Fruit fly (Drosophila melanogaster) whole organism, embryonic: Measurements from ENCODE around the gene CG32163.

Source experiments
- Ada2b ChIP-seq: fragments of 200-800 bp; sonication (Bioruptor generic); IDR thresholded peaks from 2 replicates; pipeline ENCODE4 v1.3.6; 2022; ENCODE audit warnings: missing biosample characterization, missing genetic modification characterization
- CG10565 ChIP-seq: fragments of 200-800 bp; sonication (Bioruptor generic); optimal IDR thresholded peaks from 3 replicates; lab custom pipeline; 2016; ENCODE audit warnings: missing biosample characterization, mild to moderate bottlenecking, missing genetic modification characterization
- CG10654 ChIP-seq: fragments of 200-800 bp; sonication (Bioruptor generic); optimal IDR thresholded peaks from 2 replicates; lab custom pipeline; 2016; ENCODE audit warnings: missing biosample characterization, missing genetic modification characterization
- CG10979 ChIP-seq: fragments of 200-800 bp; sonication (Bioruptor generic); optimal IDR thresholded peaks from 2 replicates; lab custom pipeline; 2018; ENCODE audit warnings: missing biosample characterization, mild to moderate bottlenecking, missing genetic modification characterization, moderate library complexity
- CG11723 ChIP-seq: fragments of 200-800 bp; sonication (Bioruptor generic); optimal IDR thresholded peaks from 2 replicates; lab custom pipeline; 2017; ENCODE audit warnings: missing biosample characterization, mild to moderate bottlenecking, missing genetic modification characterization
- CG12942 ChIP-seq: fragments of 200-800 bp; sonication (Bioruptor generic); optimal IDR thresholded peaks from 3 replicates; lab custom pipeline; 2016; ENCODE audit warnings: missing biosample characterization, missing genetic modification characterization
- CG13775 ChIP-seq: fragments of 200-800 bp; sonication (Bioruptor generic); optimal IDR thresholded peaks from 3 replicates; lab custom pipeline; 2017; ENCODE audit warnings: missing biosample characterization, mild to moderate bottlenecking, missing genetic modification characterization
- CG17186 ChIP-seq: fragments of 200-800 bp; sonication (Bioruptor generic); optimal IDR thresholded peaks from 3 replicates; lab custom pipeline; 2017; ENCODE audit warnings: missing biosample characterization, missing genetic modification reagents, missing genetic modification characterization
- CG2199 ChIP-seq: fragments of 200-800 bp; sonication (Bioruptor generic); IDR thresholded peaks from 3 replicates; pipeline ENCODE4 v1.3.6; 2022; ENCODE audit warnings: missing biosample characterization, missing genetic modification characterization
- CG3281 ChIP-seq: fragments of 200-800 bp; sonication (Bioruptor generic); optimal IDR thresholded peaks from 3 replicates; lab custom pipeline; 2017; ENCODE audit warnings: missing biosample characterization, mild to moderate bottlenecking, missing genetic modification characterization
- CG42726 ChIP-seq: fragments of 200-800 bp; sonication (Bioruptor generic); IDR thresholded peaks from 2 replicates; pipeline ENCODE4 v1.3.6; 2022; ENCODE audit warnings: missing biosample characterization, missing genetic modification characterization; ENCODE audit not compliant: partially characterized antibody
- CG4328 ChIP-seq: fragments of 200-800 bp; sonication (Bioruptor generic); optimal IDR thresholded peaks from 3 replicates; lab custom pipeline; 2017; ENCODE audit warnings: missing biosample characterization, missing genetic modification reagents, missing genetic modification characterization
- CG8359 ChIP-seq: fragments of 200-800 bp; sonication (Bioruptor generic); optimal IDR thresholded peaks from 2 replicates; lab custom pipeline; 2017; ENCODE audit warnings: missing biosample characterization, mild to moderate bottlenecking, missing genetic modification characterization, borderline replicate concordance
- Dbx ChIP-seq: fragments of 200-800 bp; sonication (Bioruptor generic); IDR thresholded peaks from 3 replicates; pipeline ENCODE4 v1.3.6; 2022; ENCODE audit warnings: missing biosample characterization, missing genetic modification characterization
- Doc3 ChIP-seq: fragments of 200-800 bp; sonication (Bioruptor generic); IDR thresholded peaks from 3 replicates; pipeline ENCODE4 v1.3.6; 2022; ENCODE audit warnings: missing biosample characterization, missing genetic modification characterization; ENCODE audit not compliant: partially characterized antibody
- HLH54F ChIP-seq: fragments of 200-800 bp; sonication (Bioruptor generic); optimal IDR thresholded peaks from 3 replicates; lab custom pipeline; 2016; ENCODE audit warnings: missing biosample characterization, missing genetic modification characterization
- MBD-R2 ChIP-seq: fragments of 200-800 bp; sonication (Bioruptor generic); IDR thresholded peaks from 2 replicates; pipeline ENCODE4 v1.3.6; 2022; ENCODE audit warnings: missing biosample characterization, missing genetic modification characterization
- MTF-1 ChIP-seq: fragments of 200-800 bp; sonication (Bioruptor generic); optimal IDR thresholded peaks from 2 replicates; lab custom pipeline; 2018; ENCODE audit warnings: missing biosample characterization, mild to moderate bottlenecking, missing genetic modification characterization, borderline replicate concordance
- PHDP ChIP-seq: fragments of 200-800 bp; sonication (Bioruptor generic); optimal IDR thresholded peaks from 3 replicates; lab custom pipeline; 2018; ENCODE audit warnings: missing biosample characterization, mild to moderate bottlenecking, missing genetic modification characterization, moderate library complexity
- Ptx1 ChIP-seq: fragments of 200-800 bp; sonication (Bioruptor generic); IDR thresholded peaks from 2 replicates; pipeline ENCODE4 v1.3.6; 2022; ENCODE audit warnings: missing biosample characterization, missing genetic modification characterization
- Scr ChIP-seq: fragments of 200-800 bp; sonication (Bioruptor generic); IDR thresholded peaks from 2 replicates; pipeline ENCODE4 v1.3.6; 2022; ENCODE audit warnings: missing biosample characterization, missing genetic modification characterization; ENCODE audit not compliant: partially characterized antibody
- al ChIP-seq: fragments of 200-800 bp; sonication (Bioruptor generic); IDR thresholded peaks from 2 replicates; pipeline ENCODE4 v1.3.6; 2022; ENCODE audit warnings: missing biosample characterization, missing genetic modification characterization
- bowl ChIP-seq: fragments of 200-800 bp; sonication (Bioruptor generic); IDR thresholded peaks from 2 replicates; pipeline ENCODE4 v1.3.6; 2022; ENCODE audit warnings: missing biosample characterization, missing genetic modification characterization
- chif ChIP-seq, 2 experiments: fragments of 200-800 bp; sonication (Bioruptor generic); optimal IDR thresholded peaks; 3 replicates each; lab custom pipeline; 2016; ENCODE audit warnings: missing biosample characterization in 2 of 2, missing genetic modification characterization in 2 of 2
- ci ChIP-seq: fragments of 200-800 bp; sonication (Bioruptor generic); IDR thresholded peaks from 3 replicates; pipeline ENCODE4 v1.3.6; 2022; ENCODE audit warnings: missing biosample characterization, missing genetic modification characterization
- crp ChIP-seq, 2 experiments: fragments of 200-800 bp; sonication (Bioruptor generic); optimal IDR thresholded peaks; 2 replicates in 1 of 2; 3 replicates in 1 of 2; lab custom pipeline; 2017; ENCODE audit warnings: missing biosample characterization in 2 of 2, missing genetic modification characterization in 2 of 2, mild to moderate bottlenecking in 1 of 2, moderate library complexity in 1 of 2
- dan ChIP-seq: fragments of 200-800 bp; sonication (Bioruptor generic); IDR thresholded peaks from 2 replicates; pipeline ENCODE4 v1.3.6; 2022; ENCODE audit warnings: missing biosample characterization, missing genetic modification characterization
- gfzf ChIP-seq: fragments of 200-800 bp; sonication (Bioruptor generic); optimal IDR thresholded peaks from 2 replicates; lab custom pipeline; 2016; ENCODE audit warnings: missing biosample characterization, mild to moderate bottlenecking, missing genetic modification characterization, moderate library complexity
- gsb-n ChIP-seq: fragments of 200-800 bp; sonication (Bioruptor generic); optimal IDR thresholded peaks from 3 replicates; lab custom pipeline; 2018; ENCODE audit warnings: missing biosample characterization, mild to moderate bottlenecking, missing genetic modification characterization
- hb ChIP-seq: fragments of 200-800 bp; sonication (Bioruptor generic); IDR thresholded peaks from 3 replicates; pipeline ENCODE4 v1.3.6; 2022; ENCODE audit warnings: missing biosample characterization, missing genetic modification characterization; ENCODE audit not compliant: partially characterized antibody
- ind ChIP-seq: fragments of 200-800 bp; sonication (Bioruptor generic); optimal IDR thresholded peaks from 3 replicates; lab custom pipeline; 2016; ENCODE audit warnings: missing biosample characterization, missing genetic modification characterization
- ken ChIP-seq: fragments of 200-800 bp; sonication (Bioruptor generic); IDR thresholded peaks from 3 replicates; pipeline ENCODE4 v1.3.6; 2022; ENCODE audit warnings: missing biosample characterization, missing genetic modification characterization
- lab ChIP-seq: fragments of 200-800 bp; sonication (Bioruptor generic); optimal IDR thresholded peaks from 3 replicates; lab custom pipeline; 2017; ENCODE audit warnings: missing biosample characterization, missing genetic modification characterization, mild to moderate bottlenecking, moderate library complexity, missing genetic modification reagents
- lmd ChIP-seq: fragments of 200-800 bp; sonication (Bioruptor generic); IDR thresholded peaks from 2 replicates; pipeline ENCODE4 v1.3.6; 2022; ENCODE audit warnings: missing biosample characterization, missing genetic modification characterization
- pb ChIP-seq: fragments of 200-800 bp; sonication (Bioruptor generic); optimal IDR thresholded peaks from 3 replicates; lab custom pipeline; 2016; ENCODE audit warnings: missing biosample characterization, missing genetic modification characterization
- prd ChIP-seq, 3 experiments: fragments of >200 bp in 2 of 3; fragments of 200-800 bp in 1 of 3; sonication (Bioruptor generic) in 1 of 3; optimal IDR thresholded peaks in 2 of 3; IDR thresholded peaks in 1 of 3; 2 replicates in 2 of 3; 3 replicates in 1 of 3; pipeline versions ENCODE4 v1.3.6 to Lab custom; 2017 to 2022; ENCODE audit warnings: missing biosample characterization in 1 of 3, missing genetic modification characterization in 1 of 3
- rib ChIP-seq: fragments of 200-800 bp; sonication (Bioruptor generic); IDR thresholded peaks from 2 replicates; pipeline ENCODE4 v1.3.6; 2022; ENCODE audit warnings: missing biosample characterization, missing genetic modification characterization
- run ChIP-seq: fragments of 200-800 bp; sonication (Bioruptor generic); optimal IDR thresholded peaks from 3 replicates; lab custom pipeline; 2018; ENCODE audit warnings: missing biosample characterization, mild to moderate bottlenecking, missing genetic modification characterization
- seq ChIP-seq: fragments of 200-800 bp; sonication (Bioruptor generic); IDR thresholded peaks from 2 replicates; pipeline ENCODE4 v1.3.6; 2022; ENCODE audit warnings: missing biosample characterization, missing genetic modification characterization
- shn ChIP-seq: fragments of 200-800 bp; sonication (Bioruptor generic); optimal IDR thresholded peaks from 3 replicates; lab custom pipeline; 2016; ENCODE audit warnings: missing biosample characterization, missing genetic modification characterization
- slou ChIP-seq: fragments of 200-800 bp; sonication (Bioruptor generic); optimal IDR thresholded peaks from 3 replicates; lab custom pipeline; 2016; ENCODE audit warnings: missing biosample characterization, missing genetic modification characterization
- sr ChIP-seq: fragments of 200-800 bp; sonication (Bioruptor generic); IDR thresholded peaks from 3 replicates; pipeline ENCODE4 v1.3.6; 2022; ENCODE audit warnings: missing biosample characterization, missing genetic modification characterization
- sug ChIP-seq: fragments of 200-800 bp; optimal IDR thresholded peaks from 2 replicates; lab custom pipeline; 2019; ENCODE audit warnings: missing biosample characterization, mild to moderate bottlenecking, missing genetic modification characterization, moderate library complexity
- tin ChIP-seq: fragments of 200-800 bp; sonication (Bioruptor generic); optimal IDR thresholded peaks from 3 replicates; lab custom pipeline; 2016; ENCODE audit warnings: missing biosample characterization, missing genetic modification characterization
- trem ChIP-seq: fragments of 200-800 bp; optimal IDR thresholded peaks from 3 replicates; lab custom pipeline; 2019; ENCODE audit warnings: missing biosample characterization, mild to moderate bottlenecking, missing genetic modification characterization, moderate library complexity
- trh ChIP-seq: fragments of 200-800 bp; sonication (Bioruptor generic); optimal IDR thresholded peaks from 2 replicates; lab custom pipeline; 2016; ENCODE audit warnings: missing biosample characterization, missing genetic modification characterization
- ttk ChIP-seq: fragments of 200-800 bp; sonication (Bioruptor generic); IDR thresholded peaks from 2 replicates; pipeline ENCODE4 v2.1.2; 2022; ENCODE audit warnings: missing biosample characterization, missing genetic modification characterization
- tx ChIP-seq: fragments of 200-800 bp; sonication (Bioruptor generic); optimal IDR thresholded peaks from 2 replicates; lab custom pipeline; 2016; ENCODE audit warnings: missing biosample characterization, missing genetic modification characterization
- unc-4 ChIP-seq: fragments of 200-800 bp; sonication (Bioruptor generic); IDR thresholded peaks from 2 replicates; pipeline ENCODE4 v1.3.6; 2022; ENCODE audit warnings: missing biosample characterization, missing genetic modification characterization; ENCODE audit not compliant: partially characterized antibody
- zf30C ChIP-seq: fragments of 200-800 bp; sonication (Bioruptor generic); optimal IDR thresholded peaks from 3 replicates; lab custom pipeline; 2018; ENCODE audit warnings: missing biosample characterization, mild to moderate bottlenecking, missing genetic modification characterization

CG32163 gene

dm6 chr3L:16567495-16567894 is 19.5 kb upstream of the CG32163 start (continued):
- no peak for TF ChIP-seq tx (GFP tag; lab: Kevin White, UChicago)
- TF ChIP-seq Dbx (GFP tag; lab: Robert Waterston, UW) = no peak
- TF ChIP-seq run (tag; lab: Kevin White, UChicago) = peak; percentile 43
- TF ChIP-seq gsb-n (tag; lab: Kevin White, UChicago) = peak; percentile 61
- no peak for TF ChIP-seq dan (GFP tag; lab: Robert Waterston, UW)
- TF ChIP-seq hb (GFP tag; lab: Robert Waterston, UW) = no peak
- no peak for TF ChIP-seq crp (GFP tag; optimal IDR thresholded peaks at IDR 0.05; lab: Kevin White, UChicago)
- peak; percentile 56 for TF ChIP-seq CG4328
- no peak for TF ChIP-seq unc-4 (GFP tag; lab: Robert Waterston, UW)
- TF ChIP-seq shn (GFP tag; lab: Kevin White, UChicago) = no peak
- no peak for TF ChIP-seq CG10565 (GFP tag; lab: Kevin White, UChicago)
- peak; percentile 27 for TF ChIP-seq sug (tag; lab: Kevin White, UChicago)
- peak; percentile 85 for TF ChIP-seq ci
- 0 out of 3 replicates have a peak, but pooled peaks have one; percentile 58 for TF ChIP-seq ken
- TF ChIP-seq al = no peak
- no peak for TF ChIP-seq HLH54F (GFP tag; lab: Kevin White, UChicago)
- TF ChIP-seq lab (GFP tag; lab: Kevin White, UChicago) = peak; percentile 56
- no peak for TF ChIP-seq gfzf (GFP tag; lab: Kevin White, UChicago)
- TF ChIP-seq slou (GFP tag; lab: Kevin White, UChicago) = no peak
- peak; percentile 61 for TF ChIP-seq Ptx1 (GFP tag; lab: Robert Waterston, UW)
- peak; percentile 27 for TF ChIP-seq ind (GFP tag; lab: Kevin White, UChicago)
- TF ChIP-seq bowl (GFP tag; lab: Robert Waterston, UW) = no peak
- TF ChIP-seq CG10654 (GFP tag; lab: Kevin White, UChicago) = peak; percentile 23
- no peak for TF ChIP-seq pb (GFP tag; lab: Kevin White, UChicago)
- no peak for TF ChIP-seq CG17186
- no peak for TF ChIP-seq MBD-R2 (GFP tag; lab: Robert Waterston, UW)
- TF ChIP-seq Ada2b (GFP tag; lab: Robert Waterston, UW) = peak; percentile 56
- peak; percentile 48; the same call in 1 of the 2 replicates for TF ChIP-seq lmd (GFP tag; lab: Robert Waterston, UW)
- peak; percentile 18 for TF ChIP-seq CG13775 (GFP tag; lab: Kevin White, UChicago)
- peak; percentile 39 for TF ChIP-seq CG12942 (GFP tag; lab: Kevin White, UChicago)
- TF ChIP-seq PHDP (tag; lab: Kevin White, UChicago) = peak; percentile 76
- no peak for TF ChIP-seq CG8359 (GFP tag; lab: Kevin White, UChicago)
- TF ChIP-seq zf30C (GFP tag; lab: Kevin White, UChicago) = peak; percentile 60
- no peak for TF ChIP-seq CG2199 (GFP tag; lab: Robert Waterston, UW)
- TF ChIP-seq ttk (GFP tag; lab: Robert Waterston, UW) = 0 out of 2 replicates have a peak, but pooled peaks have one; percentile 38
- no peak for TF ChIP-seq sr (GFP tag; lab: Robert Waterston, UW)
- peak in 1 of 2 experiments; percentile 18 for TF ChIP-seq chif (GFP tag; optimal IDR thresholded peaks at IDR 0.05; lab: Kevin White, UChicago)
- no peak for TF ChIP-seq Scr (GFP tag; lab: Robert Waterston, UW)
- TF ChIP-seq prd (optimal IDR thresholded peaks at IDR 0.05; lab: Kevin White, UChicago) = no peak
- peak; percentile 73; the same call in 2 of the 3 replicates for TF ChIP-seq prd (GFP tag; IDR thresholded peaks at IDR 0.05; lab: Robert Waterston, UW)
- no peak for TF ChIP-seq rib (GFP tag; lab: Robert Waterston, UW)
- TF ChIP-seq CG42726 (GFP tag; lab: Robert Waterston, UW) = no peak
- peak; percentile 28 for TF ChIP-seq MTF-1
- peak; percentile 61 for TF ChIP-seq trem (tag; lab: Kevin White, UChicago)
- TF ChIP-seq CG11723 (GFP tag; lab: Kevin White, UChicago) = peak; percentile 33
- TF ChIP-seq CG10979 (tag; lab: Kevin White, UChicago) = peak; percentile 82
- TF ChIP-seq tin (GFP tag; lab: Kevin White, UChicago) = peak; percentile 44
- TF ChIP-seq Doc3 = no peak
- TF ChIP-seq seq (GFP tag; lab: Robert Waterston, UW) = peak; percentile 60; the same call in 1 of the 2 replicates
- peak; percentile 15 for TF ChIP-seq CG3281 (GFP tag; lab: Kevin White, UChicago)
- TF ChIP-seq trh (GFP tag; lab: Kevin White, UChicago) = no peak
